Fruit fly (Drosophila melanogaster) whole organism, adult: ENCODE data around the gene pck.
A peak's percentile ranks its signal among the peaks of the same experiment; 100 is the strongest.

Source experiments
- CG1620 ChIP-seq: fragments of 200-800 bp; sonication (Bioruptor generic); optimal IDR thresholded peaks from 2 replicates; lab custom pipeline; 2016; ENCODE audit warnings: missing biosample characterization, missing genetic modification characterization
- Hr96 ChIP-seq: fragments of 200-800 bp; sonication (Bioruptor generic); optimal IDR thresholded peaks from 2 replicates; lab custom pipeline; 2016; ENCODE audit warnings: missing biosample characterization, missing genetic modification characterization
- ovo ChIP-seq: fragments of 200-800 bp; sonication (Bioruptor generic); optimal IDR thresholded peaks from 2 replicates; lab custom pipeline; 2016; ENCODE audit warnings: missing biosample characterization, missing genetic modification characterization
- toe ChIP-seq: fragments of 200-800 bp; sonication (Bioruptor generic); optimal IDR thresholded peaks from 2 replicates; lab custom pipeline; 2016; ENCODE audit warnings: missing biosample characterization, missing genetic modification characterization

DNA sequence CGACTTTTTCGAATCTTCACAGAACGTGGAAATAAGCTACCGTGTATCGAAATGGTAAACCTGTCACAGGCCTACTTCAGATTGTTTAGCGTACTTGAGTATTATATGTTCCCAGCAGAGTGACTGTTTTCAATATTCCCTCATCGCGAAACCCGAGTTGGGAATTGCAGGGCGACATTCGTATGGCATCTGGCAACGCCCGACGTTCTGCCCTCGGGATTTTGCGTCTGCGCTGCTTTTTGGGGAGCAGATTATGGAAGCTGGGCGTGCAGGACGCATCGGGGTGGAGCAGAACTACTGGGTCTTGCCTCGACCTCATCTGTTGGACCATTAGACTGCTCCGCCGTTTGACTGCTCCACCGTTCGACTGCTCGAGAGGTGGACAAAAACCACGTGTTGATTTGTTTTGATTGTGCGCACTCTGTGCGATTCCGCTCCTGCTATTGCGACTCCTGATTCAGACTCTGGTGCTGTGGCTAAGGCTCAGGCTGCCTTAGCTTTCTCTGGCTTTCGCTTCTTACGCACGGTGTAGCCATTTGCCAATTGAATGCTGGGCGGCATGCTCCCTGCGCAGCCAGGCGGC lies 37.9 kb downstream of the pck start:
- TF ChIP-seq ovo (GFP tag; lab: Kevin White, UChicago), result no peak
- no peak for TF ChIP-seq toe (GFP tag; lab: Kevin White, UChicago)
- no peak for TF ChIP-seq CG1620
- peak; percentile 57 for TF ChIP-seq Hr96 (GFP tag; lab: Kevin White, UChicago)
